Worm (Caenorhabditis elegans) whole organism, L2 larva: ENCODE results near the gene ubc-6.

Source experiments
- Y55F3AM.14 ChIP-seq: fragments of 200-800 bp; sonication (Bioruptor generic); optimal IDR thresholded peaks from 2 replicates; lab custom pipeline; 2018; ENCODE audit warnings: mild to moderate bottlenecking, missing genetic modification characterization, missing compliant biosample characterization
- alr-1 ChIP-seq: fragments of 150-350 bp; optimal IDR thresholded peaks from 2 replicates; lab custom pipeline; 2014; ENCODE audit warnings: missing biosample characterization, missing genetic modification characterization
- egl-27 ChIP-seq: sonication (generic microtip); optimal IDR thresholded peaks from 3 replicates; lab custom pipeline; 2017; ENCODE audit warnings: missing biosample characterization, missing genetic modification reagents, missing genetic modification characterization
- fos-1 ChIP-seq: fragments of 150-350 bp; optimal IDR thresholded peaks from 2 replicates; lab custom pipeline; 2014; ENCODE audit warnings: missing biosample characterization, missing genetic modification characterization
- lsy-2 ChIP-seq, 2 experiments: fragments of 150-350 bp in 1 of 2; sonication (generic microtip) in 1 of 2; optimal IDR thresholded peaks; 2 replicates each; lab custom pipeline; 2014 to 2017; ENCODE audit warnings: missing biosample characterization in 2 of 2, missing genetic modification characterization in 2 of 2
- mab-5 ChIP-seq: fragments of 150-350 bp; optimal IDR thresholded peaks from 2 replicates; lab custom pipeline; 2014; ENCODE audit warnings: missing biosample characterization, missing genetic modification characterization
- nhr-23 ChIP-seq: fragments of 150-350 bp; optimal IDR thresholded peaks from 2 replicates; lab custom pipeline; 2014; ENCODE audit warnings: missing biosample characterization, missing genetic modification reagents, missing genetic modification characterization
- nhr-237 ChIP-seq: fragments of 150-350 bp; optimal IDR thresholded peaks from 2 replicates; lab custom pipeline; 2014; ENCODE audit warnings: missing biosample characterization, missing genetic modification characterization
- snpc-4 ChIP-seq: fragments of 150-350 bp; optimal IDR thresholded peaks from 2 replicates; lab custom pipeline; 2014; ENCODE audit warnings: missing biosample characterization, missing genetic modification characterization
- unc-55 ChIP-seq: fragments of 150-350 bp; sonication (generic microtip); optimal IDR thresholded peaks from 3 replicates; lab custom pipeline; 2014; ENCODE audit warnings: missing biosample characterization, missing genetic modification reagents, missing genetic modification characterization
- ztf-11 ChIP-seq: sonication (generic microtip); optimal IDR thresholded peaks from 2 replicates; lab custom pipeline; 2017; ENCODE audit warnings: missing biosample characterization, missing genetic modification characterization

ce11 chrII:7496070-7496469 is 17.1 kb downstream of the ubc-6 start, which contains the start of gene spi-1:
- TF ChIP-seq egl-27 (no peak), nhr-237 (tag; lab: Kevin White, UChicago) (no peak), Y55F3AM.14 (GFP tag; lab: Kevin White, UChicago) (no peak), lsy-2 (tag; optimal IDR thresholded peaks at IDR 0.05; lab: Kevin White, UChicago) (no peak), snpc-4 (tag; lab: Kevin White, UChicago) (no peak), alr-1 (tag; lab: Kevin White, UChicago) (no peak), fos-1 (tag; lab: Kevin White, UChicago) (no peak), unc-55 (GFP tag; lab: Kevin White, UChicago) (no peak), mab-5 (no peak), nhr-23 (tag; lab: Kevin White, UChicago) (no peak), ztf-11 (no peak)
